Worm (Caenorhabditis elegans) whole organism, young adult: ENCODE results near the gene M176.11.

Source experiments
- C17E4.6 ChIP-seq: fragments of 200-800 bp; sonication (Bioruptor generic); IDR thresholded peaks from 2 replicates; pipeline ENCODE4 v1.3.6; 2022; ENCODE audit warnings: missing genetic modification reagents, missing genetic modification characterization, missing compliant biosample characterization
- F57A8.1 ChIP-seq: fragments of 200-800 bp; sonication (Bioruptor generic); optimal IDR thresholded peaks from 2 replicates; lab custom pipeline; 2018; ENCODE audit warnings: mild to moderate bottlenecking, missing genetic modification characterization, moderate library complexity, missing compliant biosample characterization
- K11D2.4 ChIP-seq: fragments of 200-800 bp; sonication (Bioruptor generic); IDR thresholded peaks from 2 replicates; pipeline ENCODE4 v1.3.6; 2022; ENCODE audit warnings: missing genetic modification reagents, missing genetic modification characterization, missing compliant biosample characterization
- akir-1 ChIP-seq: fragments of 200-800 bp; sonication (Bioruptor generic); optimal IDR thresholded peaks from 2 replicates; lab custom pipeline; 2018; ENCODE audit warnings: mild to moderate bottlenecking, missing genetic modification characterization, moderate library complexity, missing compliant biosample characterization
- attf-6 ChIP-seq: fragments of 200-800 bp; sonication (Bioruptor generic); IDR thresholded peaks from 2 replicates; pipeline ENCODE4 v1.3.6; 2022; ENCODE audit warnings: missing genetic modification reagents, missing genetic modification characterization, missing compliant biosample characterization
- cebp-1 ChIP-seq, 2 experiments: fragments of 200-800 bp in 1 of 2; sonication (Bioruptor generic) in 1 of 2; sonication (generic microtip) in 1 of 2; IDR thresholded peaks in 1 of 2; optimal IDR thresholded peaks in 1 of 2; 2 replicates each; pipeline versions ENCODE4 v1.3.6 to Lab custom; 2017 to 2022; ENCODE audit warnings: missing compliant biosample characterization in 2 of 2, missing genetic modification characterization in 2 of 2, mild to moderate bottlenecking in 1 of 2, missing genetic modification reagents in 1 of 2, moderate library complexity in 1 of 2
- ceh-100 ChIP-seq: fragments of 200-800 bp; sonication (Bioruptor generic); IDR thresholded peaks from 2 replicates; pipeline ENCODE4 v1.3.6; 2022; ENCODE audit warnings: missing genetic modification reagents, missing genetic modification characterization, missing compliant biosample characterization
- ceh-27 ChIP-seq: fragments of 200-800 bp; sonication (Bioruptor generic); optimal IDR thresholded peaks from 2 replicates; lab custom pipeline; 2018; ENCODE audit warnings: mild to moderate bottlenecking, missing genetic modification characterization, moderate library complexity, missing compliant biosample characterization
- dox-1 ChIP-seq: fragments of 200-800 bp; sonication (Bioruptor generic); IDR thresholded peaks from 2 replicates; pipeline ENCODE4 v1.3.6; 2022; ENCODE audit warnings: missing genetic modification reagents, missing genetic modification characterization, missing compliant biosample characterization
- hrde-1 ChIP-seq: sonication (generic microtip); optimal IDR thresholded peaks from 2 replicates; lab custom pipeline; 2016; ENCODE audit warnings: missing genetic modification characterization, mild to moderate bottlenecking, missing compliant biosample characterization, moderate library complexity, missing genotype, missing genetic modification reagents, borderline replicate concordance
- lsy-27 ChIP-seq: sonication (generic microtip); optimal IDR thresholded peaks from 2 replicates; lab custom pipeline; 2017; ENCODE audit warnings: missing genetic modification characterization, mild to moderate bottlenecking, missing compliant biosample characterization, antibody characterized with exemption, missing genotype, borderline replicate concordance; ENCODE audit not compliant: insufficient read depth
- rpc-1 ChIP-seq, 2 experiments: fragments of 150-350 bp in 1 of 2; sonication (generic microtip) in 1 of 2; optimal IDR thresholded peaks; 2 replicates each; lab custom pipeline; 2014 to 2018; ENCODE audit warnings: missing biosample characterization in 1 of 2, missing genetic modification characterization in 1 of 2, missing genetic modification reagents in 1 of 2, missing genotype in 1 of 2
- tbx-9 ChIP-seq: sonication (generic microtip); optimal IDR thresholded peaks from 2 replicates; lab custom pipeline; 2016; ENCODE audit warnings: borderline replicate concordance, missing genetic modification characterization, inconsistent platforms, missing compliant biosample characterization

DNA sequence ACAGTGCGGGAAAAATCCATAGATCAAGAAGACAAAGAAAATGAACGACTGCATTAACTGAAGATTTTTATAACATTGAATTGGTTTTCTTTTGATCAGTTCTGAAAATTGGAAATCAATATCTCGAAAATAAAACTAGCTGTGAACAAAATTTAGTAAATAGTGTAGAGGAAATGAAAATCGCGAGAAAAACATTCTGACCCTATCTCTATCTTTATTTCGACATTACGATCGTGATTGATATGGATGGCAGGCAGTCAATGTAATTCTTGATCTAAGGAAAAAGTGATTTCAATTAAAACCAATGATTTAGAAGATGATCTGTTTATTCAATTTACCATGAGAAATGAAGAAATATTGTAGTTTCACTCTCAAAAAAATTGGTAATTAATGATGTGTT lies 13.9 kb downstream of the M176.11 start, which contains the start of gene kin-16:
- TF ChIP-seq K11D2.4 (GFP tag; lab: Robert Waterston, UW): no peak
- no peak for TF ChIP-seq dox-1 (GFP tag; lab: Robert Waterston, UW)
- TF ChIP-seq hrde-1 (tag; lab: Kevin White, UChicago): no peak
- TF ChIP-seq lsy-27: no peak
- no peak for TF ChIP-seq cebp-1 (GFP tag; IDR thresholded peaks at IDR 0.05; lab: Robert Waterston, UW)
- TF ChIP-seq cebp-1 (tag; optimal IDR thresholded peaks at IDR 0.05; lab: Kevin White, UChicago): no peak
- no peak for TF ChIP-seq ceh-100
- no peak for TF ChIP-seq C17E4.6 (GFP tag; lab: Robert Waterston, UW)
- no peak for TF ChIP-seq attf-6 (GFP tag; lab: Robert Waterston, UW)
- no peak for TF ChIP-seq tbx-9 (tag; lab: Kevin White, UChicago)
- TF ChIP-seq rpc-1 (optimal IDR thresholded peaks at IDR 0.05; lab: Kevin White, UChicago): no peak
- no peak for TF ChIP-seq rpc-1 (tag; optimal IDR thresholded peaks at IDR 0.05; lab: Kevin White, UChicago)
- no peak for TF ChIP-seq ceh-27 (GFP tag; lab: Kevin White, UChicago)
- no peak for TF ChIP-seq akir-1
- no peak for TF ChIP-seq F57A8.1 (GFP tag; lab: Kevin White, UChicago)
